Fruit fly (Drosophila melanogaster) Kc167 (cell line): Measurements from ENCODE around the gene CG15333.

Experiments
- Myc ChIP-seq: fragments of >200 bp; optimal IDR thresholded peaks from 2 replicates; lab custom pipeline; 2017; ENCODE audit warnings: missing external identifiers
- Sin3A ChIP-seq: fragments of >200 bp; optimal IDR thresholded peaks from 2 replicates; lab custom pipeline; 2018; ENCODE audit warnings: missing external identifiers
- h ChIP-seq: fragments of >200 bp; optimal IDR thresholded peaks from 3 replicates; lab custom pipeline; 2018; ENCODE audit warnings: missing external identifiers
- insv ChIP-seq: fragments of >200 bp; optimal IDR thresholded peaks from 3 replicates; lab custom pipeline; 2018; ENCODE audit warnings: missing external identifiers
- psq ChIP-seq: fragments of >200 bp; optimal IDR thresholded peaks from 2 replicates; lab custom pipeline; 2017; ENCODE audit warnings: missing external identifiers
- ttk ChIP-seq: sonication (Bioruptor generic); optimal IDR thresholded peaks from 2 replicates; lab custom pipeline; 2017; ENCODE audit warnings: missing external identifiers

CG15333 gene

dm6 chrX:8049292-8049691 is 28.1 kb upstream of the CG15333 start:
- TF ChIP-seq Myc (lab: Kevin White, UChicago) (no peak), psq (lab: Kevin White, UChicago) (no peak), insv (no peak), h (lab: Kevin White, UChicago) (no peak)

DNA sequence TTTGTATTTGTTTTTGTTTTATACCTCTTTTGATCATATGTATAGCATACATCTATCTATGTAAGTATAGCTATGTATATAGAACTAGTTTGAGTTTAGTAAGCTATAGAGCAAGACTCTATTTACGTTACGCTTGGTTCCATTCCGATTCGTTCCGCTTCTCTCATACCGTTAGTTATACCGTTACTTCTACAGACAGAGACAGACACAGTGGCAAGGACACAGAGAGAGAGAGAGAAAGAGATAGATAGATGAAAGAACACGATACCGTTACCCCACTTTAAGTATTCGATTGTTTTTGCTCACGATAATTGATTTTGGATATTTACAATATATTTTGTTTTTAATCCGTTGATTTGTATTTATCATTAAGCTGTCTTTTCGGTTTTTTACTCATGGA is 25.4 kb upstream of the CG15333 start:
- no peak for TF ChIP-seq h (lab: Kevin White, UChicago)
- no peak for TF ChIP-seq ttk (lab: Kevin White, UChicago)
- TF ChIP-seq Myc (lab: Kevin White, UChicago): no peak
- TF ChIP-seq psq (lab: Kevin White, UChicago): no peak
- TF ChIP-seq Sin3A (lab: Kevin White, UChicago): no peak
- no peak for TF ChIP-seq insv

DNA sequence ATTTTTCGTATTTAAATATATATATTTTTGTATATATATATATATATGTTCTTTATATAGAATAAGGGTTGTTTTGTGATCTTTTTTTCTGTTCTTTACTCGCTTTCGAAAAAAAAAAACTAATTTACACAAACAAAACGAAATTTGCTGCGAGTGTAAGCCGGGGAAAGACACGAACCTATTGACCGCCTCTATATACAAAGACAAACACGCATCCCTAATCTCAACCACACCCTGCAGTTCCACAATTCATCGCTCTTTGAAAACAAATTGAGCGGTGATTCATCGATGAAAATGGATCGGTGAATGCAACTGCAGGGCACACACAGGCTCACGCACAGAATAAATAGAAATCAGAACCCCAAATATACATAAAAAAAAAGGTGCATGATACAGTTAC is 17.8 kb upstream of the CG15333 start:
- TF ChIP-seq Sin3A (lab: Kevin White, UChicago) (no peak), ttk (lab: Kevin White, UChicago) (no peak), insv (no peak), psq (lab: Kevin White, UChicago) (no peak), Myc (lab: Kevin White, UChicago) (no peak), h (lab: Kevin White, UChicago) (no peak)

dm6 chrX:8037334-8037733 is 16.2 kb upstream of the CG15333 start, which contains the start of gene CG2233:
Gene CG2233 (minus strand): TSS chrX:8037517.
- TF ChIP-seq insv (no peak), h (lab: Kevin White, UChicago) (no peak), Myc (lab: Kevin White, UChicago) (no peak), ttk (lab: Kevin White, UChicago) (no peak), psq (lab: Kevin White, UChicago) (no peak), Sin3A (lab: Kevin White, UChicago) (no peak)

DNA sequence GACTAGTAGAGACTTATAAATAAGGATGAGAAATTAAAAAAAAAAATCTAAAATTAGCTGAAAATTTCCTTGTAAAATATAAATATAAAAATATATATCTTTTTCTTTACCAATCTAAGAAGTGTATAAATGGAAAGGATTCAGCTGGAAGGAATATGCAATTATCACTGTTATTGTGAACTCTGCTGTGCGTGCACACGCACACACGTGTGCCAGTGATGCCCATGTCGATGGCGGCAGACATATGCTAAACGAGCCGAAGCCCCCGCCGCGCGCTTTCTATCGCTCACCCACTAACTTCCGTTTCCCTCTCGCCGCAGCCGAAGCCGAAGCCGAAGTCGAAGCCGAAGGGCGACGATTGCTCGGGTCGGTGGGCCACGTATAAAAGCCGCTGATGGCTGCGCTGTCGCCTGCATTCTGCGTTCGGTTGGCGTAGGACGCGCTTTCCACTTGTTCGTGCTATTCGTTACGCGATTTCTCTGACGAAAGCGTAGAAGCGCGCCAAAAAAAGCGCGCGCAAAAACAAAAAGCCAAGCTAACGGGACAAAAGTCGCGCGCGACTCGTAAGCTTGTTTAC is 25.9 kb downstream of the CG15333 start, which contains the start of gene Tbh:
TSS of gene Tbh (plus strand) at position 527 of the 577 bp plus-strand sequence.
- TF ChIP-seq ttk (lab: Kevin White, UChicago) (no peak), insv (no peak), psq (lab: Kevin White, UChicago) (no peak)

DNA sequence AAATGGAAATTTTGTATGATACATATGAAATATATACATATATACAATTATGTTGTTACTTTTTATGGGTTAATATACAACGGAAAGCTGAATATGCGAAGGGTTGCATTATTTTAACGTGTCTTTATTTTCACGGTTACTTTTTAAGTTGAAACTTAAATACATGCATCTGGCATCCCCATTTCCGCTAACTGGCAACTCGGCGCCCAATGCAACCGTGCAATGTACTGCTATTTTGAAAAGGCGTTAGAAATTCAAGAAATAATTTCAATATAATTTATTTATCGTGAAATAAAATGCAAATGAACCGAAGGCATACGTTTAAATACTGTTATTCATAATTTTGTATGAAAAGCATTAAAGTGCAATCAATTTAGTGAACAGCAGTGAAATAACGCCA is 34.6 kb downstream of the CG15333 start:
- TF ChIP-seq Myc (lab: Kevin White, UChicago) (no peak), ttk (lab: Kevin White, UChicago) (no peak), Sin3A (lab: Kevin White, UChicago) (no peak), insv (no peak), h (lab: Kevin White, UChicago) (no peak), psq (lab: Kevin White, UChicago) (no peak)

- TF ChIP-seq h (lab: Kevin White, UChicago) (no peak), Sin3A (lab: Kevin White, UChicago) (no peak), psq (lab: Kevin White, UChicago) (no peak), Myc (lab: Kevin White, UChicago) (no peak), insv (no peak), ttk (lab: Kevin White, UChicago) (no peak)
Observed at dm6 chrX:7980786-7981185, 40.4 kb downstream of the CG15333 start.

DNA sequence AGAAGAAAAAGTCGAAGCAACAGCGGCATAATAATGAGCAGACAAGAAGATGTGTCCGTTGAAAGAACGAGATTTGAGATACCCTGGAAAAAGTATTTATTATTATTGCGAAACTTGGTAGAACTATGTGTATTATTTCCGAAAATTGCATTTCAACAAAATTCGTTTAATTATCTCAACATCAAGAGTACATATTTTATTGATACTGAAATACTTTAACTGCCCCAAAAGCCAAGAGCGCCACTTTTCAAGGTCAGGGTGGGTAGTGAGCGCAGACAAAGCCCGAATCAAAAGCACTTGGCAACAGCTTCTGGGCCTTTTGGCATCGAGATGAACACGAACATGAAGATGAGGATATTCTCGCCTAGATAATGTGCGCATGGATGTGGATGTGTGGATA is 41.9 kb downstream of the CG15333 start:
- TF ChIP-seq psq (lab: Kevin White, UChicago) (no peak), insv (no peak), Sin3A (lab: Kevin White, UChicago) (no peak), h (lab: Kevin White, UChicago) (no peak), ttk (lab: Kevin White, UChicago) (no peak), Myc (lab: Kevin White, UChicago) (no peak)

dm6 chrX:7978027-7978426 is 43.1 kb downstream of the CG15333 start:
- no peak for TF ChIP-seq ttk (lab: Kevin White, UChicago)
- no peak for TF ChIP-seq Myc (lab: Kevin White, UChicago)
- no peak for TF ChIP-seq psq (lab: Kevin White, UChicago)
- no peak for TF ChIP-seq h (lab: Kevin White, UChicago)
- TF ChIP-seq Sin3A (lab: Kevin White, UChicago): no peak
- TF ChIP-seq insv: no peak

DNA sequence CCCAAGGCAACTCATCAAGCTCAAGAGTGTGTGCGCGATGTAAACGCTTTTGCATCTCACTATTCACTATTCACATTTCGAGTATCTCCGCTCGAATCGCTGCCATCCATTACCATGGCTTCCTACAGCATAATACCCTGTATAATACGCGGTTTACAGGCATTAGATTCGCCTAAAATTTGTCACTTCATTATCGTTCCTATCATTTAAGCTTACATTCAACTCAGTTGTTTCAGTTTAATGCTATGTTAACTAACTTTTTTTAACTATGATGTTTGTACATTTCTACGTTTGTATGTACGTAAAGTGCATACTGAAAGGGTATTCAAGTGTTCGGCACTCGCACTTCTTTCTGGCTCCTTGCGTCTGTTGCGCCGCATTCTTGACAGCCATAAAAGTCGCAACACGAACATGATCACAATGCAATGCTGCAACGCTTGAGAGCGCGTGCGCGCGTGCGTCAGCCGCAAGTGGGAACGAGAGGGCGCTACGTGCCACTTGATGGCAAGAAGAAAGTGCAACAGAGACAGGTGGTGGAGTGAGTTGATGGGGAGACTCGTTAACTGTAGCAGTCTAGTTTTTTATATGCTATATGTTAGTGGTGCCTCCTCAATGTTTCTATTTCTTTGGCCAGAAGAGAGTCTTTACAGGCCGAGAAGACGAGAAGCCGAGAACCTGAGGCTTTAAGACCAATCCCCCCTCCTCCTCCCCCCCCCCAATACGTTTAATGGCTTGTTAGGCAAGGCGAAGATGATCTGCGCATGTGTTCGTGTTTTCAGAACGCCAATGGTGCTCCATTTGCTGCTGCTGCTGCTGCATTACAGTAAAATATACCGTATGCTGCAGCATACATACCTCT is 43.9 kb downstream of the CG15333 start:
- TF ChIP-seq insv (no peak), h (lab: Kevin White, UChicago) (no peak), Sin3A (lab: Kevin White, UChicago) (no peak), psq (lab: Kevin White, UChicago) (no peak), Myc (lab: Kevin White, UChicago) (no peak), ttk (lab: Kevin White, UChicago) (no peak)

dm6 chrX:7975516-7976257 is 45.5 kb downstream of the CG15333 start:
- TF ChIP-seq h (lab: Kevin White, UChicago) (no peak), insv (no peak), psq (lab: Kevin White, UChicago) (no peak), ttk (lab: Kevin White, UChicago) (no peak), Sin3A (lab: Kevin White, UChicago) (no peak), Myc (lab: Kevin White, UChicago) (no peak)
